Fruit fly (Drosophila melanogaster): ENCODE results near the gene rpk.

The rpk gene

dm6 chr3R:4641616-4642102 lies 4.1 kb upstream of the rpk start, which contains the start of the genes CG9775, MED31 and slx1 (continued):
- TF ChIP-seq ss (GFP tag; optimal IDR thresholded peaks at IDR 0.05) = peak in 1 of 2 experiments; percentile 54
- TF ChIP-seq CG31627 (GFP tag; optimal IDR thresholded peaks at IDR 0.05) = peak; percentile 70
- TF ChIP-seq Gug (GFP tag; IDR thresholded peaks at IDR 0.05) = peak; percentile 67
- TF ChIP-seq Hr38 (GFP tag; optimal IDR thresholded peaks at IDR 0.05) = no peak
- TF ChIP-seq dac (GFP tag; optimal IDR thresholded peaks at IDR 0.05) = peak; percentile 43
- TF ChIP-seq dsx (GFP tag; optimal IDR thresholded peaks at IDR 0.05; ENCODE audit: poor library complexity, severe bottlenecking) = peak; percentile 66
- no peak for TF ChIP-seq Eip93F (GFP tag; optimal IDR thresholded peaks at IDR 0.05)
- TF ChIP-seq acj6 (GFP tag; optimal IDR thresholded peaks at IDR 0.05) = peak; percentile 84

- TF ChIP-seq Ets96B (tag; optimal IDR thresholded peaks at IDR 0.05) (peak; percentile 36), CG10669 (GFP tag; optimal IDR thresholded peaks at IDR 0.05) (no peak), cyc (GFP tag; optimal IDR thresholded peaks at IDR 0.05) (peak; percentile 78), svp (GFP tag) (no peak), CG3919 (GFP tag; optimal IDR thresholded peaks at IDR 0.05) (no peak), CG31627 (GFP tag; optimal IDR thresholded peaks at IDR 0.05) (peak; percentile 82), CG7368 (GFP tag; optimal IDR thresholded peaks at IDR 0.05) (no peak), CG6792 (GFP tag; optimal IDR thresholded peaks at IDR 0.05) (peak; percentile 80), topi (GFP tag; optimal IDR thresholded peaks at IDR 0.05) (peak; percentile 79), Eip75B (GFP tag; optimal IDR thresholded peaks at IDR 0.05) (peak; percentile 76), CG6808 (GFP tag; optimal IDR thresholded peaks at IDR 0.05) (peak; percentile 64), Sox15 (GFP tag; optimal IDR thresholded peaks at IDR 0.05) (peak; percentile 47), CG10631 (GFP tag; optimal IDR thresholded peaks at IDR 0.05) (no peak), CG9139 (GFP tag; optimal IDR thresholded peaks at IDR 0.05) (no peak), ss (GFP tag; optimal IDR thresholded peaks at IDR 0.05) (peak in 1 of 2 experiments; percentile 73), esn (GFP tag; optimal IDR thresholded peaks at IDR 0.05) (peak; percentile 87), CG3032 (tag; optimal IDR thresholded peaks at IDR 0.05) (peak; percentile 55), CG6276 (GFP tag; optimal IDR thresholded peaks at IDR 0.05) (no peak), CG4318 (GFP tag; optimal IDR thresholded peaks at IDR 0.05) (no peak), Ets21C (GFP tag; optimal IDR thresholded peaks at IDR 0.05) (peak; percentile 66), Gug (GFP tag; IDR thresholded peaks at IDR 0.05) (no peak; the same call in 1 of the 2 replicates), net (GFP tag; optimal IDR thresholded peaks at IDR 0.05) (peak; percentile 81), CG1621 (tag; optimal IDR thresholded peaks at IDR 0.05) (peak; percentile 81), eg (GFP tag; IDR thresholded peaks at IDR 0.05) (peak; percentile 84), dac (GFP tag; optimal IDR thresholded peaks at IDR 0.05) (peak; percentile 61), CG8632 (GFP tag; optimal IDR thresholded peaks at IDR 0.05) (peak; percentile 74), Sox102F (GFP tag; optimal IDR thresholded peaks at IDR 0.05) (peak; percentile 75), CG8119 (GFP tag; IDR thresholded peaks at IDR 0.05) (peak; percentile 53; the same call in 2 of the 3 replicates), fd59A (GFP tag; optimal IDR thresholded peaks at IDR 0.05) (peak; percentile 15), CG34406 (GFP tag; optimal IDR thresholded peaks at IDR 0.05) (peak; percentile 75), spab (GFP tag; optimal IDR thresholded peaks at IDR 0.05) (no peak), Lpt (GFP tag; optimal IDR thresholded peaks at IDR 0.05) (peak; percentile 3), CG6163 (GFP tag; IDR thresholded peaks at IDR 0.05) (peak; percentile 84), achi (GFP tag; optimal IDR thresholded peaks at IDR 0.05) (peak; percentile 81), CG11762 (GFP tag; optimal IDR thresholded peaks at IDR 0.05; ENCODE audit: insufficient read depth) (peak; percentile 67), Eip93F (GFP tag; optimal IDR thresholded peaks at IDR 0.05) (no peak), CG11902 (GFP tag; optimal IDR thresholded peaks at IDR 0.05) (peak; percentile 51), Met (GFP tag; optimal IDR thresholded peaks at IDR 0.05) (peak; percentile 78), lz (GFP tag; optimal IDR thresholded peaks at IDR 0.05) (peak; percentile 82), Sox14 (GFP tag; optimal IDR thresholded peaks at IDR 0.05) (peak; percentile 87), fkh (GFP tag; optimal IDR thresholded peaks at IDR 0.05) (no peak), Eip78C (GFP tag) (peak; percentile 91), dsx (GFP tag; optimal IDR thresholded peaks at IDR 0.05; ENCODE audit: poor library complexity, severe bottlenecking) (no peak), Blimp-1 (GFP tag; optimal IDR thresholded peaks at IDR 0.05) (no peak), pdm3 (GFP tag; optimal IDR thresholded peaks at IDR 0.05) (peak; percentile 85)
These were observed 3.5 kb downstream of the rpk start, which contains the start of gene Karybeta3 for dm6 chr3R:4649126-4649811. Karybeta3 (plus strand) TSS chr3R:4649176.

All from whole organism, prepupa.